Worm (Caenorhabditis elegans): ENCODE data around the gene T17H7.7.

The T17H7.7 gene

ce11 chrIII:757981-758380 lies at the start of gene T17H7.7:
T17H7.7 (minus strand) TSS chrIII:758081.
- TF ChIP-seq tbx-37 (GFP tag; conservative IDR thresholded peaks at IDR 0.05) (no peak), ets-7 (tag; optimal IDR thresholded peaks at IDR 0.05) (no peak), hmbx-1 (tag; optimal IDR thresholded peaks at IDR 0.05) (no peak), ceh-13 (GFP tag; optimal IDR thresholded peaks at IDR 0.05) (no peak), B0310.2 (tag; optimal IDR thresholded peaks at IDR 0.05) (no peak), hnd-1 (tag; optimal IDR thresholded peaks at IDR 0.05) (no peak), pes-1 (GFP tag; IDR thresholded peaks at IDR 0.05) (no peak), ama-1 (optimal IDR thresholded peaks at IDR 0.05) (no peak), tbx-11 (GFP tag; IDR thresholded peaks at IDR 0.05) (no peak), aly-1 (tag; optimal IDR thresholded peaks at IDR 0.05) (no peak), sea-1 (GFP tag; conservative IDR thresholded peaks at IDR 0.05) (no peak), F13C5.2 (tag; optimal IDR thresholded peaks at IDR 0.05) (no peak)

DNA sequence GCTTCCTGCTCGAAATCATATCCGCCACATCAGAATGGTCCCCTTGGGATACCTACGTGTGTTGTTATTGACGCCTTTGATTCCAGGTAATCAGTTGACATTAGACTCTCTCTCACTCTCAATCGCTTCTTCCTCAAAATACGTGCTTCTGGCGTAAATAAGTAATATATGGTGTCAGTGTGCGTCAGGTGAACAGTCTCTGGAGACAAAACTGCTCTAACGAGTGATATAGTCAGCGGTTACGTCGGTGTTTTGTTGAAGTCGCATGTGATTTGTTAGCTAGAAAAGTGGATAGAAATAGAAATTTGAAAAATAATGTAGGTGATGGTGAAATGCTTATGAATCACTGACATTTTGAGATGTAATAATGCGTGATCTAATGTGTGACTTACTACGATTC lies 44.2 kb upstream of the T17H7.7 start:
- TF ChIP-seq hmbx-1 (tag; optimal IDR thresholded peaks at IDR 0.05) (no peak), F13C5.2 (tag; optimal IDR thresholded peaks at IDR 0.05) (no peak)

ce11 chrIII:797507-797906 lies 39.6 kb upstream of the T17H7.7 start:
- TF ChIP-seq ets-7 (tag; optimal IDR thresholded peaks at IDR 0.05) (no peak), tbx-11 (GFP tag; IDR thresholded peaks at IDR 0.05) (no peak), tra-4 (tag; optimal IDR thresholded peaks at IDR 0.05) (no peak), ama-1 (optimal IDR thresholded peaks at IDR 0.05) (no peak), scrt-1 (GFP tag; IDR thresholded peaks at IDR 0.05) (no peak), B0310.2 (tag; optimal IDR thresholded peaks at IDR 0.05) (no peak), hmbx-1 (tag; optimal IDR thresholded peaks at IDR 0.05) (no peak), F13C5.2 (tag; optimal IDR thresholded peaks at IDR 0.05) (no peak), aly-1 (tag; optimal IDR thresholded peaks at IDR 0.05) (no peak)

ce11 chrIII:794984-795596 lies 37.2 kb upstream of the T17H7.7 start, which contains the start of gene trpp-11:
trpp-11 (plus strand) TSS chrIII:795136.
- TF ChIP-seq flt-1 (GFP tag; IDR thresholded peaks at IDR 0.05) (no peak), sea-1 (GFP tag; conservative IDR thresholded peaks at IDR 0.05) (no peak), ceh-36 (tag; optimal IDR thresholded peaks at IDR 0.05) (no peak), hnd-1 (tag; optimal IDR thresholded peaks at IDR 0.05) (no peak), scrt-1 (GFP tag; IDR thresholded peaks at IDR 0.05) (no peak), ets-7 (tag; optimal IDR thresholded peaks at IDR 0.05) (no peak), tbx-37 (GFP tag; conservative IDR thresholded peaks at IDR 0.05) (no peak), tbx-11 (GFP tag; IDR thresholded peaks at IDR 0.05) (no peak)

DNA sequence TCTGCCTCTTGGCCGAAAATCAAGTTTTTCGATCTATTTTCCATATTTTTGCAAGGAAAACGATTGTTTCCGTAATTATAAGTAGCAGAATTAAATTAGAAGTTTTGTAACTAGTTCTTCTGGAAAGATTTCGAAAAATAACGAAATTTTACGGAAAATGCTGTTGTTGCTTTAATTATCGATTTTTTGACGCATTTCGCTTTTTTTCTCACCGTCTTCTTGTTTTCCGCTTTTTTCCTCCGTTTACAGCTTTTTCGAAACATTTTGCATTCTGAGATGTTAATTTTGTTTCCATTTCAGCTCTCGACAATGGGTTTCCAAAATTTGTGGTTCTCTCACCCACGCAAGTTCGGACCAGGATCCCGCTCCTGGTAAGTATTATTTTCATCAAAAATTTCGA lies 36.1 kb upstream of the T17H7.7 start, which contains the start of gene rps-29:
Gene rps-29 (plus strand): TSS at position 301 of the 400 bp plus-strand sequence.
- TF ChIP-seq hmg-4 (GFP tag; optimal IDR thresholded peaks at IDR 0.05) = no peak
- no peak for TF ChIP-seq ceh-36 (tag; optimal IDR thresholded peaks at IDR 0.05)
- no peak for TF ChIP-seq flt-1 (GFP tag; IDR thresholded peaks at IDR 0.05)
- no peak for TF ChIP-seq ceh-13 (GFP tag; optimal IDR thresholded peaks at IDR 0.05)
- TF ChIP-seq F13C5.2 (tag; optimal IDR thresholded peaks at IDR 0.05) = no peak
- TF ChIP-seq hmbx-1 (tag; optimal IDR thresholded peaks at IDR 0.05) = no peak
- TF ChIP-seq ama-1 (optimal IDR thresholded peaks at IDR 0.05) = no peak
- TF ChIP-seq sea-1 (GFP tag; conservative IDR thresholded peaks at IDR 0.05) = no peak
- no peak for TF ChIP-seq ets-7 (tag; optimal IDR thresholded peaks at IDR 0.05)
- TF ChIP-seq aly-1 (tag; optimal IDR thresholded peaks at IDR 0.05) = no peak
- TF ChIP-seq tbx-11 (GFP tag; IDR thresholded peaks at IDR 0.05) = no peak
- TF ChIP-seq scrt-1 (GFP tag; IDR thresholded peaks at IDR 0.05) = no peak
- TF ChIP-seq tra-4 (tag; optimal IDR thresholded peaks at IDR 0.05) = no peak
- TF ChIP-seq tbx-37 (GFP tag; conservative IDR thresholded peaks at IDR 0.05) = no peak

ce11 chrIII:793595-793994 lies 35.7 kb upstream of the T17H7.7 start, which contains the start of gene snt-2:
snt-2 (minus strand) TSS chrIII:793733.
- no peak for TF ChIP-seq B0310.2 (tag; optimal IDR thresholded peaks at IDR 0.05)
- no peak for TF ChIP-seq flt-1 (GFP tag; IDR thresholded peaks at IDR 0.05)
- no peak for TF ChIP-seq ceh-36 (tag; optimal IDR thresholded peaks at IDR 0.05)
- no peak for TF ChIP-seq ama-1 (optimal IDR thresholded peaks at IDR 0.05)
- no peak for TF ChIP-seq sea-1 (GFP tag; conservative IDR thresholded peaks at IDR 0.05)
- TF ChIP-seq hmbx-1 (tag; optimal IDR thresholded peaks at IDR 0.05) = no peak
- peak; percentile 12 for TF ChIP-seq hmg-4 (GFP tag; optimal IDR thresholded peaks at IDR 0.05)
- no peak for TF ChIP-seq tbx-11 (GFP tag; IDR thresholded peaks at IDR 0.05)
- TF ChIP-seq F13C5.2 (tag; optimal IDR thresholded peaks at IDR 0.05) = peak; percentile 6
- TF ChIP-seq ceh-13 (GFP tag; optimal IDR thresholded peaks at IDR 0.05) = no peak
- no peak for TF ChIP-seq aly-1 (tag; optimal IDR thresholded peaks at IDR 0.05)
- TF ChIP-seq hnd-1 (tag; optimal IDR thresholded peaks at IDR 0.05) = no peak
- no peak for TF ChIP-seq ets-7 (tag; optimal IDR thresholded peaks at IDR 0.05)
- no peak for TF ChIP-seq scrt-1 (GFP tag; IDR thresholded peaks at IDR 0.05)

DNA sequence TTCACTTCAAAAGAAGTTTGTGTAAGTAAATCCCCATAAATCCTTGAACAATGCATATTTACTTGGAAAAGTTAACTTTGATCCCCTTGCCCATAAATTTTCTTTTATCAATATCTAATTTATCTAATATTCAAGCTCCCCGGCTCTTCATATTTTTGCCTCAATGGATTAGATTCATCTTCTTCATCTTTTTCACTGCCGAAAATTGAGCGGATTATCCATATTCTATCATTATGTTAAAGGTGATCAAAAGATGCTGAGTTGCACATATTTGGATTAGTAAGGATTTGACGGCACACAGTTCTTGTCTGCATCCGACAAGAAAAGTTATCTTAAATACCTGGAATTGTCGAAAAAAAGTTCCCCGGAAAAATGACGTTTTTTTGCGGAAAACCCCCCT lies 32.7 kb upstream of the T17H7.7 start:
- TF ChIP-seq sea-1 (GFP tag; conservative IDR thresholded peaks at IDR 0.05) (no peak), F13C5.2 (tag; optimal IDR thresholded peaks at IDR 0.05) (no peak), ceh-13 (GFP tag; optimal IDR thresholded peaks at IDR 0.05) (no peak)

DNA sequence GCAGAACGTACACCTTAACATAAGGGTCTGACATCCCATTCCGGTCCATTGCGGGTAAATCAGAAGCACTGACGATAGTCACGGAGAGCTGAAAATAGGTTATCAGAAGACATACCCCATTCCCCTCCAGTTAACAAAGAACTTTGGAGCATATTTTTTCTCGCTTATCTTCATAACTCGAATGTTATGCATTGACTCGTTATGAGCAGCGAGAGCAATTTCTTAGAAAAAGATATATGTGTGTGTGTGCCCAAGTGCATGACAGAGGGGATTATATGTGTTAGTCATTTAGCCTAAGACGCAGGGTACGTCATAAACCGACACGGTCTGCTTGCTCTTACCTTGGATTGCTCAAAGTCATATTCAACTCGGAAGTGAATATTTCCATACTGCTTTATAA lies 31.7 kb upstream of the T17H7.7 start:
- TF ChIP-seq ceh-36 (tag; optimal IDR thresholded peaks at IDR 0.05) (no peak), tra-4 (tag; optimal IDR thresholded peaks at IDR 0.05) (no peak), hmg-4 (GFP tag; optimal IDR thresholded peaks at IDR 0.05) (no peak), hnd-1 (tag; optimal IDR thresholded peaks at IDR 0.05) (no peak), B0310.2 (tag; optimal IDR thresholded peaks at IDR 0.05) (no peak), ets-7 (tag; optimal IDR thresholded peaks at IDR 0.05) (no peak), hmbx-1 (tag; optimal IDR thresholded peaks at IDR 0.05) (no peak), aly-1 (tag; optimal IDR thresholded peaks at IDR 0.05) (no peak), tbx-11 (GFP tag; IDR thresholded peaks at IDR 0.05) (no peak), flt-1 (GFP tag; IDR thresholded peaks at IDR 0.05) (no peak), pes-1 (GFP tag; IDR thresholded peaks at IDR 0.05) (no peak), tbx-37 (GFP tag; conservative IDR thresholded peaks at IDR 0.05) (no peak), ceh-13 (GFP tag; optimal IDR thresholded peaks at IDR 0.05) (no peak), F13C5.2 (tag; optimal IDR thresholded peaks at IDR 0.05) (no peak), ama-1 (optimal IDR thresholded peaks at IDR 0.05) (no peak), sea-1 (GFP tag; conservative IDR thresholded peaks at IDR 0.05) (no peak)
